Comparison of ENCODE assay signal across 5 worm cellular contexts in the genomic region with DNA sequence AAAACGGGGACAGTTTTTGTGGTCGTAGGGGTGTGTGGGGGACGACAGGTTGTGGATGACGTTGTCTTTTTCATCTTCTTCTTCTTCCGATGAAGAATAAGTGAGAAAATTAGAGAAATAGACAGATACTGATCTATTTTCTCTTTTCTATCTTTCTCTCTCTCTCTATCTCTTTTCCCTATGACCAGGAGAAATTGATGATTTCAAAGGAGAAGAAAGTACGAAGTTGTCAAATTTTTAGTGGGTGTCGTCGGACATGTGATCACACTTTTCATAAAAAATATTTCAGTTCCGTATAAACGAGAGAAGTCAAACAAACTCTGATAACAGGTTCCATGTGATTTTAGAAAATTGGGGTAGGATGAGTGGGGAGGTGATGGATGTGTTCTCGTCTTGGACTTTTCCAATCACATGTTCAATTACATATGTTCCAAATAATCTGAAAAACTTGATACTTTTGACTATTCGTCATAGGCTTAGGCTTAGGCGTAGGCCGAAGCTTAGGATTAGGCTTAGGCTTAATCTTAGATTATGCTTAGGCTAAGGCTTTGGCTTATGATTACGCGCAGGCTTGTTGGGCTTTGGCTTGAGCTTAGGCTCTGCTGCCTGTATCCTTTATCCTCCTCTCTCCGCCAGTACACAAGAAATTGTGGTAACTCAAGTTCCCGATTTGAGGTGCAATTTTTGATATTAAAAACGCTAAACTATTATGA.
TF ChIP-seq lines count a peak whose summit lies in the region.

No protein-coding gene starts in this region.

TF ChIP-seq in whole organism, L1 larva, 84 proteins besides CTCF, POLR2A, EP300 and RAD21 (continued from another document and continues in another):
- TF ChIP-seq ceh-8 (GFP tag; optimal IDR thresholded peaks at IDR 0.05; lab: Kevin White, UChicago) (no peak), skn-1 (tag; optimal IDR thresholded peaks at IDR 0.05; lab: Kevin White, UChicago) (peak; percentile 88), nhr-90 (tag; optimal IDR thresholded peaks at IDR 0.05; lab: Kevin White, UChicago; ENCODE audit: poor library complexity) (peak; percentile 69), lin-39 (tag; optimal IDR thresholded peaks at IDR 0.05; lab: Kevin White, UChicago) (peak; percentile 56), nhr-11 (tag; optimal IDR thresholded peaks at IDR 0.05; lab: Kevin White, UChicago) (no peak), mef-2 (tag; optimal IDR thresholded peaks at IDR 0.05; lab: Kevin White, UChicago) (no peak), fkh-8 (tag; optimal IDR thresholded peaks at IDR 0.05; lab: Kevin White, UChicago) (no peak), nhr-84 (tag; optimal IDR thresholded peaks at IDR 0.05; lab: Kevin White, UChicago) (no peak), egl-27 (tag; optimal IDR thresholded peaks at IDR 0.05; lab: Kevin White, UChicago) (no peak), pag-3 (tag; optimal IDR thresholded peaks at IDR 0.05; lab: Kevin White, UChicago; ENCODE audit: borderline replicate concordance, insufficient read depth) (peak; percentile 78), dsc-1 (tag; optimal IDR thresholded peaks at IDR 0.05; lab: Kevin White, UChicago) (no peak), efl-1 (optimal IDR thresholded peaks at IDR 0.05; lab: Kevin White, UChicago) (peak; percentile 24 to 54), efl-1 (GFP tag; optimal IDR thresholded peaks at IDR 0.05 in 1 of 2; lab: Kevin White, UChicago) (peak; percentile 28 to 95), lir-3 (tag; optimal IDR thresholded peaks at IDR 0.05; lab: Kevin White, UChicago; ENCODE audit: poor library complexity) (peak; percentile 50), blmp-1 (tag; optimal IDR thresholded peaks at IDR 0.05; lab: Kevin White, UChicago) (peak; percentile 94), nhr-85 (tag; lab: Kevin White, UChicago) (peak; percentile 98), F16B12.6 (tag; optimal IDR thresholded peaks at IDR 0.05; lab: Kevin White, UChicago) (no peak), snpc-4 (tag; optimal IDR thresholded peaks at IDR 0.05; lab: Kevin White, UChicago) (peak; percentile 29), alr-1 (tag; optimal IDR thresholded peaks at IDR 0.05; lab: Kevin White, UChicago; ENCODE audit: borderline replicate concordance) (no peak), jun-1 (tag; optimal IDR thresholded peaks at IDR 0.05; lab: Kevin White, UChicago) (peak; percentile 30), lin-14 (GFP tag; optimal IDR thresholded peaks at IDR 0.05; lab: Kevin White, UChicago) (peak; percentile 94), nhr-12 (tag; optimal IDR thresholded peaks at IDR 0.05; lab: Kevin White, UChicago) (no peak), nhr-20 (tag; optimal IDR thresholded peaks at IDR 0.05; lab: Kevin White, UChicago) (peak; percentile 88), rnt-1 (tag; optimal IDR thresholded peaks at IDR 0.05; lab: Kevin White, UChicago) (peak; percentile 31)

TF ChIP-seq in whole organism, L2 larva, 48 proteins besides CTCF, POLR2A, EP300 and RAD21 (continued from another document and continues in another):
- TF ChIP-seq unc-39 (tag; optimal IDR thresholded peaks at IDR 0.05; lab: Kevin White, UChicago) (no peak), nhr-77 (tag; optimal IDR thresholded peaks at IDR 0.05; lab: Kevin White, UChicago) (no peak), zag-1 (tag; optimal IDR thresholded peaks at IDR 0.05; lab: Kevin White, UChicago) (no peak), nhr-129 (tag; optimal IDR thresholded peaks at IDR 0.05; lab: Kevin White, UChicago) (peak; percentile 78), ztf-11 (tag; optimal IDR thresholded peaks at IDR 0.05; lab: Kevin White, UChicago) (no peak), dmd-4 (tag; optimal IDR thresholded peaks at IDR 0.05; lab: Kevin White, UChicago) (no peak), ZK546.5 (tag; optimal IDR thresholded peaks at IDR 0.05; lab: Kevin White, UChicago) (no peak), skn-1 (tag; optimal IDR thresholded peaks at IDR 0.05; lab: Kevin White, UChicago) (no peak), gmeb-1 (tag; optimal IDR thresholded peaks at IDR 0.05; lab: Kevin White, UChicago) (peak; percentile 46), unc-62 (GFP tag; optimal IDR thresholded peaks at IDR 0.05; lab: Kevin White, UChicago) (no peak), nhr-237 (tag; optimal IDR thresholded peaks at IDR 0.05; lab: Kevin White, UChicago) (no peak), nhr-23 (tag; optimal IDR thresholded peaks at IDR 0.05; lab: Kevin White, UChicago) (no peak), lin-11 (tag; optimal IDR thresholded peaks at IDR 0.05; lab: Kevin White, UChicago) (no peak), alr-1 (tag; optimal IDR thresholded peaks at IDR 0.05; lab: Kevin White, UChicago) (no peak), fos-1 (tag; optimal IDR thresholded peaks at IDR 0.05; lab: Kevin White, UChicago) (peak; percentile 50), egl-27 (tag; optimal IDR thresholded peaks at IDR 0.05; lab: Kevin White, UChicago) (peak; percentile 79), lin-13 (GFP tag; optimal IDR thresholded peaks at IDR 0.05; lab: Kevin White, UChicago) (peak; percentile 60), nhr-21 (tag; optimal IDR thresholded peaks at IDR 0.05; lab: Kevin White, UChicago) (peak; percentile 87), blmp-1 (tag; optimal IDR thresholded peaks at IDR 0.05; lab: Kevin White, UChicago; ENCODE audit: insufficient read depth) (peak; percentile 94), sma-9 (GFP tag; optimal IDR thresholded peaks at IDR 0.05; lab: Kevin White, UChicago) (peak; percentile 79), sma-9 (tag; optimal IDR thresholded peaks at IDR 0.05; lab: Kevin White, UChicago) (peak; percentile 37), ztf-1 (GFP tag; conservative IDR thresholded peaks at IDR 0.05; lab: Robert Waterston, UW) (no peak), snpc-4 (tag; optimal IDR thresholded peaks at IDR 0.05; lab: Kevin White, UChicago) (no peak), F13H6.1 (tag; optimal IDR thresholded peaks at IDR 0.05; lab: Kevin White, UChicago) (peak; percentile 26), lsy-2 (tag; optimal IDR thresholded peaks at IDR 0.05; lab: Kevin White, UChicago) (peak in 1 of 2 experiments; percentile 74), nhr-12 (tag; optimal IDR thresholded peaks at IDR 0.05; lab: Kevin White, UChicago) (no peak)

TF ChIP-seq in whole organism, L3 larva, 47 proteins besides CTCF, POLR2A, EP300 and RAD21 (continued from another document):
- peak; percentile 34 for TF ChIP-seq lsy-12 (tag; optimal IDR thresholded peaks at IDR 0.05; lab: Kevin White, UChicago)
- peak in 2 of 3 experiments; percentile 8 to 14 for TF ChIP-seq elt-3 (tag; optimal IDR thresholded peaks at IDR 0.05; lab: Kevin White, UChicago)
- no peak for TF ChIP-seq ama-1 (optimal IDR thresholded peaks at IDR 0.05; lab: Kevin White, UChicago)
- no peak for TF ChIP-seq egl-27 (tag; optimal IDR thresholded peaks at IDR 0.05; lab: Kevin White, UChicago)
- peak; percentile 27 for TF ChIP-seq unc-62 (GFP tag; optimal IDR thresholded peaks at IDR 0.05; lab: Kevin White, UChicago)
- TF ChIP-seq unc-39 (tag; optimal IDR thresholded peaks at IDR 0.05; lab: Kevin White, UChicago), result no peak
- no peak for TF ChIP-seq nhr-67 (tag; optimal IDR thresholded peaks at IDR 0.05; lab: Kevin White, UChicago)
- no peak for TF ChIP-seq aly-2 (tag; optimal IDR thresholded peaks at IDR 0.05; lab: Kevin White, UChicago)
- TF ChIP-seq snpc-4 (tag; optimal IDR thresholded peaks at IDR 0.05; lab: Kevin White, UChicago), result no peak
- TF ChIP-seq ceh-28 (tag; optimal IDR thresholded peaks at IDR 0.05; lab: Kevin White, UChicago), result peak; percentile 33
- TF ChIP-seq nhr-76 (tag; optimal IDR thresholded peaks at IDR 0.05; lab: Kevin White, UChicago), result no peak
- no peak for TF ChIP-seq fkh-2 (tag; optimal IDR thresholded peaks at IDR 0.05; lab: Kevin White, UChicago)
- no peak for TF ChIP-seq nhr-237 (tag; optimal IDR thresholded peaks at IDR 0.05; lab: Kevin White, UChicago)
- no peak for TF ChIP-seq nhr-77 (tag; optimal IDR thresholded peaks at IDR 0.05; lab: Kevin White, UChicago)
- TF ChIP-seq lin-15B (tag; optimal IDR thresholded peaks at IDR 0.05; lab: Kevin White, UChicago), result peak; percentile 29
- no peak for TF ChIP-seq nhr-12 (tag; optimal IDR thresholded peaks at IDR 0.05; lab: Kevin White, UChicago)
- peak; percentile 91 for TF ChIP-seq nhr-25 (tag; optimal IDR thresholded peaks at IDR 0.05; lab: Kevin White, UChicago)
- no peak for TF ChIP-seq ZK546.5 (tag; optimal IDR thresholded peaks at IDR 0.05; lab: Kevin White, UChicago)
- TF ChIP-seq lin-39 (tag; optimal IDR thresholded peaks at IDR 0.05; lab: Kevin White, UChicago), result no peak
- no peak for TF ChIP-seq mdl-1 (tag; optimal IDR thresholded peaks at IDR 0.05; lab: Kevin White, UChicago)
- no peak for TF ChIP-seq ceh-82 (tag; optimal IDR thresholded peaks at IDR 0.05; lab: Kevin White, UChicago)
- TF ChIP-seq daf-12 (tag; optimal IDR thresholded peaks at IDR 0.05; lab: Kevin White, UChicago), result no peak

TF ChIP-seq in whole organism, L4 larva, 104 proteins besides CTCF, POLR2A, EP300 and RAD21 (continued from another document and continues in another):
- TF ChIP-seq lsy-2 (tag; optimal IDR thresholded peaks at IDR 0.05; lab: Kevin White, UChicago) (peak in 1 of 2 experiments; percentile 57), daf-8 (GFP tag; IDR thresholded peaks at IDR 0.05; lab: Robert Waterston, UW) (no peak), dve-1 (tag; optimal IDR thresholded peaks at IDR 0.05; lab: Kevin White, UChicago; ENCODE audit: insufficient read depth) (peak; percentile 56), zfp-2 (tag; optimal IDR thresholded peaks at IDR 0.05; lab: Kevin White, UChicago) (no peak), nhr-6 (tag; optimal IDR thresholded peaks at IDR 0.05; lab: Kevin White, UChicago) (no peak), ctbp-1 (GFP tag; IDR thresholded peaks at IDR 0.05; lab: Robert Waterston, UW) (no peak), zip-11 (GFP tag; IDR thresholded peaks at IDR 0.05; lab: Robert Waterston, UW) (no peak), daf-12 (tag; optimal IDR thresholded peaks at IDR 0.05; lab: Kevin White, UChicago) (no peak), daf-16 (GFP tag; optimal IDR thresholded peaks at IDR 0.05; lab: Kevin White, UChicago) (no peak), daf-16 (tag; optimal IDR thresholded peaks at IDR 0.05; lab: Kevin White, UChicago) (no peak), R02D3.7 (tag; optimal IDR thresholded peaks at IDR 0.05; lab: Kevin White, UChicago) (no peak), hlh-11 (tag; optimal IDR thresholded peaks at IDR 0.05; lab: Kevin White, UChicago) (peak; percentile 83), dmd-6 (GFP tag; IDR thresholded peaks at IDR 0.05; lab: Robert Waterston, UW) (peak; percentile 32), mes-2 (tag; optimal IDR thresholded peaks at IDR 0.05; lab: Kevin White, UChicago; ENCODE audit: poor library complexity, severe bottlenecking) (peak; percentile 31), saeg-2 (GFP tag; IDR thresholded peaks at IDR 0.05; lab: Robert Waterston, UW) (no peak), hlh-30 (tag; optimal IDR thresholded peaks at IDR 0.05; lab: Kevin White, UChicago; ENCODE audit: insufficient read depth) (peak; percentile 88), F26F4.8 (GFP tag; conservative IDR thresholded peaks at IDR 0.05; lab: Robert Waterston, UW) (no peak), daf-19 (GFP tag; conservative IDR thresholded peaks at IDR 0.05; lab: Robert Waterston, UW) (no peak), duxl-1 (tag; optimal IDR thresholded peaks at IDR 0.05; lab: Kevin White, UChicago; ENCODE audit: poor library complexity) (peak; percentile 4), nhr-77 (tag; optimal IDR thresholded peaks at IDR 0.05; lab: Kevin White, UChicago) (peak; percentile 27), mxl-3 (GFP tag; optimal IDR thresholded peaks at IDR 0.05; lab: Kevin White, UChicago) (peak; percentile 49), cey-2 (tag; optimal IDR thresholded peaks at IDR 0.05; lab: Kevin White, UChicago; ENCODE audit: borderline replicate concordance, insufficient read depth) (peak; percentile 70), T20F7.1 (GFP tag; optimal IDR thresholded peaks at IDR 0.05; lab: Kevin White, UChicago) (peak; percentile 39), ceh-20 (GFP tag; IDR thresholded peaks at IDR 0.05; lab: Robert Waterston, UW) (peak; percentile 19; the same call in 1 of the 2 replicates), lin-1 (GFP tag; IDR thresholded peaks at IDR 0.05; lab: Robert Waterston, UW) (no peak), mdl-1 (tag; optimal IDR thresholded peaks at IDR 0.05; lab: Kevin White, UChicago) (peak in 1 of 2 experiments; percentile 68), tra-1 (GFP tag; IDR thresholded peaks at IDR 0.05; lab: Robert Waterston, UW) (0 out of 2 replicates have a peak, but pooled peaks have one; percentile 32), set-16 (GFP tag; IDR thresholded peaks at IDR 0.05; lab: Robert Waterston, UW) (no peak), dpl-1 (GFP tag; optimal IDR thresholded peaks at IDR 0.05; lab: Kevin White, UChicago) (peak; percentile 29)

TF ChIP-seq in whole organism, mixed stage, embryonic, 35 proteins besides CTCF, POLR2A, EP300 and RAD21 (continued from another document):
- TF ChIP-seq nhr-237 (tag; optimal IDR thresholded peaks at IDR 0.05; lab: Kevin White, UChicago), result peak; percentile 2
